Worm (Caenorhabditis elegans) whole organism, late embryonic: ENCODE data around the gene C04A2.15.

Experiments
- C08G9.2 ChIP-seq: sonication (generic microtip); optimal IDR thresholded peaks from 2 replicates; lab custom pipeline; 2016; ENCODE audit warnings: mild to moderate bottlenecking, missing genetic modification characterization, moderate library complexity, missing compliant biosample characterization
- C38D4.7 ChIP-seq: fragments of 200-800 bp; sonication (Bioruptor generic); optimal IDR thresholded peaks from 2 replicates; lab custom pipeline; 2018; ENCODE audit warnings: mild to moderate bottlenecking, missing genetic modification characterization, moderate library complexity, missing compliant biosample characterization
- K09A11.1 ChIP-seq: sonication (generic microtip); optimal IDR thresholded peaks from 2 replicates; lab custom pipeline; 2017; ENCODE audit warnings: antibody characterized with exemption, mild to moderate bottlenecking, missing genetic modification characterization, missing compliant biosample characterization; ENCODE audit not compliant: insufficient read depth
- Y22D7AL.16 ChIP-seq: sonication (generic microtip); optimal IDR thresholded peaks from 2 replicates; lab custom pipeline; 2016; ENCODE audit warnings: missing genetic modification characterization, missing compliant biosample characterization
- ceh-45 ChIP-seq: fragments of 200-800 bp; sonication (Bioruptor generic); IDR thresholded peaks from 2 replicates; pipeline ENCODE4 v1.3.6; 2022; ENCODE audit warnings: missing genetic modification reagents, missing genetic modification characterization, missing compliant biosample characterization
- che-1 ChIP-seq: sonication (generic microtip); optimal IDR thresholded peaks from 2 replicates; lab custom pipeline; 2016; ENCODE audit warnings: mild to moderate bottlenecking, missing genetic modification characterization, missing compliant biosample characterization
- elt-2 ChIP-seq: sonication (generic microtip); optimal IDR thresholded peaks from 2 replicates; lab custom pipeline; 2016; ENCODE audit warnings: missing genetic modification reagents, missing genetic modification characterization, missing compliant biosample characterization
- eyg-1 ChIP-seq: sonication (generic microtip); optimal IDR thresholded peaks from 2 replicates; lab custom pipeline; 2016; ENCODE audit warnings: missing genotype, missing genetic modification characterization, missing compliant biosample characterization
- fax-1 ChIP-seq: sonication (generic microtip); optimal IDR thresholded peaks from 2 replicates; lab custom pipeline; 2016; ENCODE audit warnings: missing genotype, missing genetic modification characterization, missing compliant biosample characterization
- fkh-10 ChIP-seq: fragments of 150-350 bp; optimal IDR thresholded peaks from 2 replicates; lab custom pipeline; 2014; ENCODE audit warnings: missing biosample characterization, missing genetic modification reagents, missing genetic modification characterization
- gmeb-2 ChIP-seq: sonication (generic microtip); optimal IDR thresholded peaks from 2 replicates; lab custom pipeline; 2016; ENCODE audit warnings: missing genetic modification characterization, inconsistent platforms, missing compliant biosample characterization
- hlh-15 ChIP-seq: sonication (generic microtip); optimal IDR thresholded peaks from 2 replicates; lab custom pipeline; 2016; ENCODE audit warnings: missing genetic modification characterization, missing compliant biosample characterization
- hlh-30 ChIP-seq: sonication (generic microtip); optimal IDR thresholded peaks from 2 replicates; lab custom pipeline; 2017; ENCODE audit warnings: antibody characterized with exemption, missing genetic modification characterization, missing compliant biosample characterization; ENCODE audit not compliant: insufficient read depth
- lim-6 ChIP-seq: sonication (generic microtip); optimal IDR thresholded peaks from 2 replicates; lab custom pipeline; 2016; ENCODE audit warnings: missing genetic modification characterization, missing compliant biosample characterization
- lin-11 ChIP-seq: fragments of 200-800 bp; sonication (Bioruptor generic); optimal IDR thresholded peaks from 2 replicates; lab custom pipeline; 2018; ENCODE audit warnings: mild to moderate bottlenecking, missing genetic modification characterization, missing compliant biosample characterization
- nhr-232 ChIP-seq: sonication (generic microtip); optimal IDR thresholded peaks from 2 replicates; lab custom pipeline; 2016; ENCODE audit warnings: missing genetic modification characterization, missing compliant biosample characterization
- npax-4 ChIP-seq: sonication (generic microtip); optimal IDR thresholded peaks from 2 replicates; lab custom pipeline; 2016; ENCODE audit warnings: missing genetic modification characterization, missing compliant biosample characterization
- odd-2 ChIP-seq: sonication (generic microtip); optimal IDR thresholded peaks from 2 replicates; lab custom pipeline; 2017; ENCODE audit warnings: antibody characterized with exemption, mild to moderate bottlenecking, missing genetic modification characterization, missing compliant biosample characterization
- pha-2 ChIP-seq: sonication (generic microtip); optimal IDR thresholded peaks from 2 replicates; lab custom pipeline; 2017; ENCODE audit warnings: mild to moderate bottlenecking, missing genetic modification characterization, missing compliant biosample characterization
- sdc-2 ChIP-seq: sonication (generic microtip); optimal IDR thresholded peaks from 2 replicates; lab custom pipeline; 2016; ENCODE audit warnings: missing genotype, missing genetic modification characterization, missing compliant biosample characterization
- sox-4 ChIP-seq: sonication (generic microtip); optimal IDR thresholded peaks from 2 replicates; lab custom pipeline; 2017; ENCODE audit warnings: mild to moderate bottlenecking, missing genetic modification characterization, inconsistent platforms, missing compliant biosample characterization
- syd-9 ChIP-seq: sonication (generic microtip); optimal IDR thresholded peaks from 2 replicates; lab custom pipeline; 2016; ENCODE audit warnings: mild to moderate bottlenecking, missing genetic modification characterization, moderate library complexity, missing compliant biosample characterization
- tbx-2 ChIP-seq: sonication (generic microtip); optimal IDR thresholded peaks from 2 replicates; lab custom pipeline; 2016; ENCODE audit warnings: missing genetic modification characterization, missing compliant biosample characterization
- tbx-7 ChIP-seq: sonication (generic microtip); optimal IDR thresholded peaks from 2 replicates; lab custom pipeline; 2016; ENCODE audit warnings: missing genotype, missing genetic modification characterization, missing compliant biosample characterization
- ttx-3 ChIP-seq: sonication (generic microtip); optimal IDR thresholded peaks from 2 replicates; lab custom pipeline; 2016; ENCODE audit warnings: missing genetic modification reagents, missing genetic modification characterization, missing compliant biosample characterization
- ztf-16 ChIP-seq: sonication (generic microtip); optimal IDR thresholded peaks from 2 replicates; lab custom pipeline; 2017; ENCODE audit warnings: missing genetic modification characterization, missing compliant biosample characterization

C04A2.15 gene

ce11 chrII:6898017-6898779 lies 46.2 kb downstream of the C04A2.15 start, which contains the start of gene hrpl-1:
hrpl-1 (plus strand) TSS chrII:6898729.
- TF ChIP-seq syd-9, result no peak
- peak; percentile 30 for TF ChIP-seq nhr-232 (tag; lab: Kevin White, UChicago)
- peak; percentile 22 for TF ChIP-seq hlh-15 (tag; lab: Kevin White, UChicago)
- peak; percentile 3 for TF ChIP-seq ztf-16 (tag; lab: Kevin White, UChicago)
- TF ChIP-seq lin-11 (tag; lab: Kevin White, UChicago), result peak; percentile 1
- TF ChIP-seq sox-4 (tag; lab: Kevin White, UChicago), result peak; percentile 45
- peak; percentile 43 for TF ChIP-seq che-1 (tag; lab: Kevin White, UChicago)
- no peak for TF ChIP-seq lim-6 (tag; lab: Kevin White, UChicago)
- TF ChIP-seq npax-4, result peak; percentile 27
- no peak for TF ChIP-seq sdc-2 (tag; lab: Kevin White, UChicago)
- TF ChIP-seq fax-1 (tag; lab: Kevin White, UChicago), result peak; percentile 28
- TF ChIP-seq odd-2 (tag; lab: Kevin White, UChicago), result no peak
- TF ChIP-seq K09A11.1 (tag; lab: Kevin White, UChicago), result peak; percentile 5
- peak; percentile 19 for TF ChIP-seq C08G9.2
- TF ChIP-seq tbx-2 (tag; lab: Kevin White, UChicago), result peak; percentile 46
- TF ChIP-seq elt-2 (tag; lab: Kevin White, UChicago), result peak; percentile 9
- TF ChIP-seq ttx-3 (tag; lab: Kevin White, UChicago), result peak; percentile 1
- 0 out of 2 replicates have a peak, but pooled peaks have one; percentile 60 for TF ChIP-seq ceh-45 (GFP tag; lab: Robert Waterston, UW)
- no peak for TF ChIP-seq Y22D7AL.16 (tag; lab: Kevin White, UChicago)

ce11 chrII:6900708-6901107 lies 48.7 kb downstream of the C04A2.15 start:
- TF ChIP-seq odd-2 (tag; lab: Kevin White, UChicago), result no peak
- TF ChIP-seq tbx-7 (tag; lab: Kevin White, UChicago), result no peak
- TF ChIP-seq eyg-1 (tag; lab: Kevin White, UChicago), result no peak
- TF ChIP-seq C38D4.7 (GFP tag; lab: Kevin White, UChicago), result no peak
- no peak for TF ChIP-seq hlh-30 (tag; lab: Kevin White, UChicago)
- no peak for TF ChIP-seq syd-9
- no peak for TF ChIP-seq fkh-10 (GFP tag; lab: Kevin White, UChicago)

ce11 chrII:6901795-6902194 lies 49.8 kb downstream of the C04A2.15 start, which contains the start of gene psmd-9:
psmd-9 (plus strand) TSS chrII:6902095.
- TF ChIP-seq pha-2 (tag; lab: Kevin White, UChicago), result no peak
- TF ChIP-seq gmeb-2 (tag; lab: Kevin White, UChicago), result no peak
- TF ChIP-seq, all 69 proteins: peak for 0
